Worm (Caenorhabditis elegans) whole organism, L1 larva: ENCODE measurements around the gene daf-11.

Source experiments
- F16B12.6 ChIP-seq: fragments of 150-350 bp; optimal IDR thresholded peaks from 2 replicates; lab custom pipeline; 2014; ENCODE audit warnings: missing biosample characterization, missing genetic modification characterization
- ceh-88 ChIP-seq: fragments of 200-800 bp; sonication (Bioruptor generic); IDR thresholded peaks from 2 replicates; pipeline ENCODE4 v1.3.6; 2022; ENCODE audit warnings: missing genetic modification characterization, missing compliant biosample characterization
- egl-27 ChIP-seq, 2 experiments: fragments of 150-350 bp in 1 of 2; sonication (generic microtip); optimal IDR thresholded peaks; 3 replicates each; lab custom pipeline; 2017 to 2018; ENCODE audit warnings: missing biosample characterization in 2 of 2, missing genetic modification characterization in 2 of 2, missing genetic modification reagents in 2 of 2
- irx-1 ChIP-seq: sonication (generic microtip); optimal IDR thresholded peaks from 2 replicates; lab custom pipeline; 2016; ENCODE audit warnings: missing genetic modification characterization, missing compliant biosample characterization
- lin-15B ChIP-seq: fragments of 150-350 bp; sonication (generic microtip); optimal IDR thresholded peaks from 3 replicates; lab custom pipeline; 2014; ENCODE audit warnings: missing biosample characterization, missing genetic modification characterization
- nhr-11 ChIP-seq: fragments of 150-350 bp; optimal IDR thresholded peaks from 2 replicates; lab custom pipeline; 2014; ENCODE audit warnings: missing biosample characterization, missing genetic modification characterization
- nhr-237 ChIP-seq: fragments of 150-350 bp; optimal IDR thresholded peaks from 2 replicates; lab custom pipeline; 2014; ENCODE audit warnings: missing biosample characterization, missing genetic modification characterization
- nhr-76 ChIP-seq: sonication (generic microtip); optimal IDR thresholded peaks from 2 replicates; lab custom pipeline; 2017; ENCODE audit warnings: missing biosample characterization, missing genetic modification characterization
- sptf-1 ChIP-seq: fragments of 150-350 bp; optimal IDR thresholded peaks from 2 replicates; lab custom pipeline; 2014; ENCODE audit warnings: missing biosample characterization, missing genetic modification characterization

- TF ChIP-seq F16B12.6 (tag; lab: Kevin White, UChicago) (no peak), lin-15B (no peak), nhr-76 (no peak), nhr-11 (tag; lab: Kevin White, UChicago) (no peak), irx-1 (tag; lab: Kevin White, UChicago) (no peak), sptf-1 (tag; lab: Kevin White, UChicago) (no peak), egl-27 (tag; optimal IDR thresholded peaks at IDR 0.05; lab: Kevin White, UChicago) (no peak), nhr-237 (tag; lab: Kevin White, UChicago) (no peak), ceh-88 (GFP tag; lab: Robert Waterston, UW) (no peak)
These were observed 13.9 kb upstream of the daf-11 start, which contains the start of gene T04F3.1 for ce11 chrV:11739820-11740219.
